Worm (Caenorhabditis elegans) whole organism, L4 larva: ENCODE results near the gene nspc-3.

ENCODE experiments used
- F10B5.3 ChIP-seq: sonication (generic microtip); optimal IDR thresholded peaks from 2 replicates; lab custom pipeline; 2016; ENCODE audit warnings: mild to moderate bottlenecking, missing genetic modification characterization, missing compliant biosample characterization
- F26F4.8 ChIP-seq: fragments of 200-800 bp; sonication (Bioruptor generic); conservative IDR thresholded peaks from 2 replicates; pipeline ENCODE4 v1.3.6; 2022; ENCODE audit warnings: missing genetic modification characterization, missing compliant biosample characterization
- F37D6.2 ChIP-seq: sonication (generic microtip); optimal IDR thresholded peaks from 2 replicates; lab custom pipeline; 2016; ENCODE audit warnings: mild to moderate bottlenecking, missing genetic modification characterization, missing compliant biosample characterization
- F44E2.7 ChIP-seq: fragments of 200-800 bp; sonication (Bioruptor generic); IDR thresholded peaks from 2 replicates; pipeline ENCODE4 v2.1.2; 2022; ENCODE audit warnings: missing genetic modification characterization, missing compliant biosample characterization
- R02D3.7 ChIP-seq: fragments of 150-350 bp; sonication (generic microtip); optimal IDR thresholded peaks from 3 replicates; lab custom pipeline; 2014; ENCODE audit warnings: missing biosample characterization, missing genetic modification characterization
- T26A8.4 ChIP-seq: fragments of 200-800 bp; sonication (Bioruptor generic); IDR thresholded peaks from 2 replicates; pipeline ENCODE4 v1.3.6; 2022; ENCODE audit warnings: missing genetic modification characterization, missing compliant biosample characterization
- Y48G9A.11 ChIP-seq: fragments of 200-800 bp; sonication (Bioruptor generic); IDR thresholded peaks from 2 replicates; pipeline ENCODE4 v1.3.6; 2022; ENCODE audit warnings: missing genetic modification reagents, missing genetic modification characterization, missing compliant biosample characterization
- Y5F2A.4 ChIP-seq: fragments of 200-800 bp; sonication (Bioruptor generic); optimal IDR thresholded peaks from 2 replicates; lab custom pipeline; 2018; ENCODE audit warnings: mild to moderate bottlenecking, missing genetic modification characterization, missing compliant biosample characterization
- ZK546.5 ChIP-seq, 2 experiments: sonication (generic microtip); optimal IDR thresholded peaks; 2 replicates each; lab custom pipeline; 2017; ENCODE audit warnings: missing biosample characterization in 2 of 2, missing genetic modification characterization in 2 of 2
- aha-1 ChIP-seq: fragments of 150-350 bp; peaks from one replicate; lab custom pipeline; 2014; ENCODE audit warnings: missing biosample characterization, missing genetic modification characterization
- ama-1 ChIP-seq: fragments of 150-350 bp; optimal IDR thresholded peaks from 2 replicates; lab custom pipeline; 2014; ENCODE audit warnings: inconsistent platforms, mixed read lengths
- arid-1 ChIP-seq: fragments of 200-800 bp; sonication (Bioruptor generic); conservative IDR thresholded peaks from 2 replicates; pipeline ENCODE4 v1.3.6; 2022; ENCODE audit warnings: missing genetic modification reagents, missing genetic modification characterization, missing compliant biosample characterization
- ceh-20 ChIP-seq: fragments of 200-800 bp; sonication (Bioruptor generic); IDR thresholded peaks from 2 replicates; pipeline ENCODE4 v1.3.6; 2022; ENCODE audit warnings: missing genetic modification reagents, missing genetic modification characterization, missing compliant biosample characterization
- ceh-62 ChIP-seq: sonication (generic microtip); optimal IDR thresholded peaks from 2 replicates; lab custom pipeline; 2017; ENCODE audit warnings: missing biosample characterization, missing genetic modification characterization
- cey-2 ChIP-seq: sonication (generic microtip); optimal IDR thresholded peaks from 3 replicates; lab custom pipeline; 2017; ENCODE audit warnings: missing genetic modification characterization, mild to moderate bottlenecking, missing compliant biosample characterization, antibody characterized with exemption, borderline replicate concordance; ENCODE audit not compliant: insufficient read depth
- ctbp-1 ChIP-seq: fragments of 200-800 bp; sonication (Bioruptor generic); IDR thresholded peaks from 2 replicates; pipeline ENCODE4 v1.3.6; 2022; ENCODE audit warnings: missing genetic modification reagents, missing genetic modification characterization, missing compliant biosample characterization
- daf-8 ChIP-seq: fragments of 200-800 bp; sonication (Bioruptor generic); IDR thresholded peaks from 2 replicates; pipeline ENCODE4 v1.3.6; 2022; ENCODE audit warnings: missing genetic modification characterization, missing compliant biosample characterization
- dmd-6 ChIP-seq: fragments of 200-800 bp; sonication (Bioruptor generic); IDR thresholded peaks from 2 replicates; pipeline ENCODE4 v1.3.6; 2022; ENCODE audit warnings: missing genetic modification reagents, missing genetic modification characterization, missing compliant biosample characterization
- dmd-9 ChIP-seq: fragments of 200-800 bp; sonication (Bioruptor generic); IDR thresholded peaks from 2 replicates; pipeline ENCODE4 v1.3.6; 2022; ENCODE audit warnings: missing genetic modification reagents, missing genetic modification characterization, missing compliant biosample characterization
- dpl-1 ChIP-seq: fragments of 150-350 bp; optimal IDR thresholded peaks from 2 replicates; lab custom pipeline; 2014; ENCODE audit warnings: missing biosample characterization, missing genetic modification reagents, missing genetic modification characterization
- duxl-1 ChIP-seq: sonication (generic microtip); optimal IDR thresholded peaks from 2 replicates; lab custom pipeline; 2016; ENCODE audit warnings: mild to moderate bottlenecking, missing genetic modification characterization, moderate library complexity, missing compliant biosample characterization; ENCODE audit not compliant: poor library complexity
- gei-8 ChIP-seq: fragments of 200-800 bp; sonication (Bioruptor generic); optimal IDR thresholded peaks from 2 replicates; lab custom pipeline; 2018; ENCODE audit warnings: mild to moderate bottlenecking, missing genetic modification characterization, missing compliant biosample characterization
- hif-1 ChIP-seq, 2 experiments: sonication (generic microtip); optimal IDR thresholded peaks; 2 replicates each; lab custom pipeline; 2016 to 2017; ENCODE audit warnings: missing compliant biosample characterization in 2 of 2, missing genetic modification characterization in 2 of 2, missing genetic modification reagents in 2 of 2, missing genotype in 2 of 2, mild to moderate bottlenecking in 1 of 2
- hlh-11 ChIP-seq: fragments of 200-800 bp; sonication (Bioruptor generic); optimal IDR thresholded peaks from 2 replicates; lab custom pipeline; 2018; ENCODE audit warnings: mild to moderate bottlenecking, missing genetic modification characterization, missing compliant biosample characterization
- lin-13 ChIP-seq: fragments of 150-350 bp; optimal IDR thresholded peaks from 2 replicates; lab custom pipeline; 2014; ENCODE audit warnings: missing biosample characterization, missing genetic modification reagents, missing genetic modification characterization
- lin-15B ChIP-seq: fragments of 150-350 bp; sonication (generic microtip); optimal IDR thresholded peaks from 3 replicates; lab custom pipeline; 2014; ENCODE audit warnings: missing biosample characterization, missing genetic modification characterization
- lin-29 ChIP-seq: fragments of 200-800 bp; sonication (Bioruptor generic); IDR thresholded peaks from 2 replicates; pipeline ENCODE4 v1.3.6; 2022; ENCODE audit warnings: missing genetic modification reagents, missing genetic modification characterization, missing compliant biosample characterization
- lin-38 ChIP-seq: fragments of 200-800 bp; sonication (Bioruptor generic); IDR thresholded peaks from 2 replicates; pipeline ENCODE4 v1.3.6; 2022; ENCODE audit warnings: missing genetic modification reagents, missing genetic modification characterization, missing compliant biosample characterization
- lir-3 ChIP-seq: sonication (generic microtip); optimal IDR thresholded peaks from 2 replicates; lab custom pipeline; 2016; ENCODE audit warnings: mild to moderate bottlenecking, missing genetic modification characterization, missing compliant biosample characterization
- lsy-2 ChIP-seq, 2 experiments: fragments of 150-350 bp in 1 of 2; sonication (generic microtip) in 1 of 2; optimal IDR thresholded peaks; 2 replicates each; lab custom pipeline; 2014 to 2017; ENCODE audit warnings: missing biosample characterization in 2 of 2, missing genetic modification characterization in 2 of 2
- madf-5 ChIP-seq, 2 experiments: fragments of 200-800 bp; sonication (Bioruptor generic); IDR thresholded peaks; 2 replicates each; pipeline ENCODE4 v1.3.6; 2022; ENCODE audit warnings: missing compliant biosample characterization in 2 of 2, missing genetic modification characterization in 2 of 2
- mdl-1 ChIP-seq, 2 experiments: fragments of 150-350 bp in 1 of 2; sonication (generic microtip) in 1 of 2; optimal IDR thresholded peaks; 2 replicates each; lab custom pipeline; 2014 to 2017; ENCODE audit warnings: missing biosample characterization in 2 of 2, missing genetic modification characterization in 2 of 2
- mdt-29 ChIP-seq: fragments of 200-800 bp; sonication (Bioruptor generic); IDR thresholded peaks from 2 replicates; pipeline ENCODE4 v1.3.6; 2022; ENCODE audit warnings: missing genetic modification reagents, missing genetic modification characterization, missing compliant biosample characterization
- mep-1 ChIP-seq: fragments of 150-350 bp; sonication (generic microtip); optimal IDR thresholded peaks from 3 replicates; lab custom pipeline; 2014; ENCODE audit warnings: missing biosample characterization, missing genetic modification characterization
- mes-2 ChIP-seq: sonication (generic microtip); optimal IDR thresholded peaks from 2 replicates; lab custom pipeline; 2016; ENCODE audit warnings: missing genotype, mild to moderate bottlenecking, missing genetic modification characterization, missing compliant biosample characterization; ENCODE audit not compliant: poor library complexity, severe bottlenecking
- nhr-10 ChIP-seq: fragments of 150-350 bp; optimal IDR thresholded peaks from 2 replicates; lab custom pipeline; 2014; ENCODE audit warnings: missing biosample characterization, missing genetic modification characterization
- nhr-25 ChIP-seq: sonication (generic microtip); optimal IDR thresholded peaks from 2 replicates; lab custom pipeline; 2017; ENCODE audit warnings: missing genetic modification characterization, mild to moderate bottlenecking, missing compliant biosample characterization, antibody characterized with exemption, moderate library complexity, borderline replicate concordance; ENCODE audit not compliant: insufficient read depth
- nhr-41 ChIP-seq: fragments of 200-800 bp; sonication (Bioruptor generic); IDR thresholded peaks from 2 replicates; pipeline ENCODE4 v1.3.6; 2022; ENCODE audit warnings: missing genetic modification reagents, missing genetic modification characterization, missing compliant biosample characterization
- nhr-42 ChIP-seq: fragments of 200-800 bp; sonication (Bioruptor generic); IDR thresholded peaks from 2 replicates; pipeline ENCODE4 v1.3.6; 2022; ENCODE audit warnings: missing genetic modification characterization, missing compliant biosample characterization
- nhr-76 ChIP-seq: fragments of 150-350 bp; optimal IDR thresholded peaks from 2 replicates; lab custom pipeline; 2014; ENCODE audit warnings: missing biosample characterization, missing genetic modification characterization
- pha-4 ChIP-seq, 2 experiments: fragments of 150-350 bp in 1 of 2; fragments of 200-800 bp in 1 of 2; sonication (Bioruptor generic) in 1 of 2; IDR thresholded peaks in 1 of 2; optimal IDR thresholded peaks in 1 of 2; 2 replicates each; pipeline versions ENCODE4 v1.3.6 to Lab custom; 2014 to 2022; ENCODE audit warnings: missing genetic modification characterization in 2 of 2, missing genetic modification reagents in 2 of 2, missing biosample characterization in 1 of 2, missing compliant biosample characterization in 1 of 2
- pqm-1 ChIP-seq: sonication (generic microtip); optimal IDR thresholded peaks from 2 replicates; lab custom pipeline; 2017; ENCODE audit warnings: missing biosample characterization, missing genetic modification characterization
- skn-1 ChIP-seq: fragments of 150-350 bp; optimal IDR thresholded peaks from 2 replicates; lab custom pipeline; 2014; ENCODE audit warnings: missing biosample characterization, missing genetic modification characterization
- snpc-1.2 ChIP-seq: fragments of 200-800 bp; sonication (Bioruptor generic); IDR thresholded peaks from 2 replicates; pipeline ENCODE4 v1.3.6; 2022; ENCODE audit warnings: missing genetic modification reagents, missing genetic modification characterization, missing compliant biosample characterization
- snpc-4 ChIP-seq: fragments of 150-350 bp; optimal IDR thresholded peaks from 2 replicates; lab custom pipeline; 2014; ENCODE audit warnings: missing biosample characterization, missing genetic modification characterization
- spr-1 ChIP-seq: sonication (generic microtip); optimal IDR thresholded peaks from 2 replicates; lab custom pipeline; 2016; ENCODE audit warnings: mild to moderate bottlenecking, missing genetic modification characterization, missing compliant biosample characterization
- spr-3 ChIP-seq: fragments of 200-800 bp; sonication (Bioruptor generic); optimal IDR thresholded peaks from 2 replicates; lab custom pipeline; 2018; ENCODE audit warnings: mild to moderate bottlenecking, missing genetic modification characterization, missing compliant biosample characterization
- zag-1 ChIP-seq: fragments of 150-350 bp; optimal IDR thresholded peaks from 2 replicates; lab custom pipeline; 2014; ENCODE audit warnings: missing biosample characterization, missing genetic modification characterization
- zfp-2 ChIP-seq: sonication (generic microtip); optimal IDR thresholded peaks from 2 replicates; lab custom pipeline; 2016; ENCODE audit warnings: mild to moderate bottlenecking, missing genetic modification characterization, missing compliant biosample characterization
- zip-11 ChIP-seq: fragments of 200-800 bp; sonication (Bioruptor generic); IDR thresholded peaks from 2 replicates; pipeline ENCODE4 v1.3.6; 2022; ENCODE audit warnings: missing genetic modification characterization, missing compliant biosample characterization

The nspc-3 gene

ce11 chrX:8563663-8564450, 27.0 kb downstream of the nspc-3 start:
- no peak for TF ChIP-seq arid-1 (GFP tag; lab: Robert Waterston, UW)
- peak; percentile 33 for TF ChIP-seq hlh-11
- no peak for TF ChIP-seq ama-1 (lab: Kevin White, UChicago)
- TF ChIP-seq Y5F2A.4 (GFP tag; lab: Kevin White, UChicago): no peak
- no peak for TF ChIP-seq mep-1 (tag; lab: Kevin White, UChicago)
- TF ChIP-seq nhr-76 (tag; lab: Kevin White, UChicago): no peak
- TF ChIP-seq pqm-1 (tag; lab: Kevin White, UChicago): peak; percentile 87
- no peak for TF ChIP-seq ZK546.5 (tag; optimal IDR thresholded peaks at IDR 0.05; lab: Kevin White, UChicago)
- TF ChIP-seq lir-3 (tag; lab: Kevin White, UChicago): no peak
- TF ChIP-seq lin-29 (GFP tag; lab: Robert Waterston, UW): no peak
- TF ChIP-seq F44E2.7 (GFP tag; lab: Robert Waterston, UW): no peak
- no peak for TF ChIP-seq snpc-4 (tag; lab: Kevin White, UChicago)
- TF ChIP-seq F37D6.2: no peak
- no peak for TF ChIP-seq gei-8 (GFP tag; lab: Kevin White, UChicago)
- no peak for TF ChIP-seq zip-11 (GFP tag; lab: Robert Waterston, UW)
- TF ChIP-seq cey-2 (tag; lab: Kevin White, UChicago): no peak
- TF ChIP-seq F26F4.8 (GFP tag; lab: Robert Waterston, UW): no peak
- TF ChIP-seq hif-1 (tag; optimal IDR thresholded peaks at IDR 0.05; lab: Kevin White, UChicago): no peak
- TF ChIP-seq dpl-1 (GFP tag; lab: Kevin White, UChicago): no peak
- no peak for TF ChIP-seq F10B5.3 (tag; lab: Kevin White, UChicago)
- TF ChIP-seq Y48G9A.11 (GFP tag; lab: Robert Waterston, UW): no peak
- TF ChIP-seq nhr-25 (tag; lab: Kevin White, UChicago): no peak
- peak; percentile 38 for TF ChIP-seq aha-1 (tag; lab: Kevin White, UChicago)
- no peak for TF ChIP-seq ceh-20
- TF ChIP-seq zag-1 (tag; lab: Kevin White, UChicago): no peak
- no peak for TF ChIP-seq mdl-1 (tag; optimal IDR thresholded peaks at IDR 0.05; lab: Kevin White, UChicago)
- no peak for TF ChIP-seq nhr-41 (GFP tag; lab: Robert Waterston, UW)
- TF ChIP-seq spr-1 (tag; lab: Kevin White, UChicago): no peak
- no peak for TF ChIP-seq nhr-10 (tag; lab: Kevin White, UChicago)
- TF ChIP-seq mdt-29: no peak
- no peak for TF ChIP-seq T26A8.4
- TF ChIP-seq dmd-9 (GFP tag; lab: Robert Waterston, UW): no peak
- TF ChIP-seq lin-38 (GFP tag; lab: Robert Waterston, UW): no peak
- TF ChIP-seq pha-4 (GFP tag; IDR thresholded peaks at IDR 0.05; lab: Robert Waterston, UW): no peak
- no peak for TF ChIP-seq pha-4 (tag; optimal IDR thresholded peaks at IDR 0.05; lab: Kevin White, UChicago)
- no peak for TF ChIP-seq ctbp-1
- TF ChIP-seq ceh-62 (tag; lab: Kevin White, UChicago): no peak
- no peak for TF ChIP-seq madf-5 (GFP tag; IDR thresholded peaks at IDR 0.05; lab: Robert Waterston, UW)
- no peak for TF ChIP-seq duxl-1 (tag; lab: Kevin White, UChicago)
- no peak for TF ChIP-seq spr-3
- TF ChIP-seq daf-8 (GFP tag; lab: Robert Waterston, UW): no peak
- no peak for TF ChIP-seq lin-13
- no peak for TF ChIP-seq mes-2 (tag; lab: Kevin White, UChicago)
- TF ChIP-seq R02D3.7 (tag; lab: Kevin White, UChicago): no peak
- TF ChIP-seq lsy-2 (tag; optimal IDR thresholded peaks at IDR 0.05; lab: Kevin White, UChicago): no peak
- no peak for TF ChIP-seq snpc-1.2 (GFP tag; lab: Robert Waterston, UW)
- no peak for TF ChIP-seq lin-15B (tag; lab: Kevin White, UChicago)
- TF ChIP-seq zfp-2 (tag; lab: Kevin White, UChicago): no peak
- TF ChIP-seq nhr-42: no peak
- peak; percentile 49 for TF ChIP-seq dmd-6 (GFP tag; lab: Robert Waterston, UW)
- TF ChIP-seq skn-1: no peak
